Fruit fly (Drosophila melanogaster): ENCODE results near the gene eff.

Gene eff

DNA sequence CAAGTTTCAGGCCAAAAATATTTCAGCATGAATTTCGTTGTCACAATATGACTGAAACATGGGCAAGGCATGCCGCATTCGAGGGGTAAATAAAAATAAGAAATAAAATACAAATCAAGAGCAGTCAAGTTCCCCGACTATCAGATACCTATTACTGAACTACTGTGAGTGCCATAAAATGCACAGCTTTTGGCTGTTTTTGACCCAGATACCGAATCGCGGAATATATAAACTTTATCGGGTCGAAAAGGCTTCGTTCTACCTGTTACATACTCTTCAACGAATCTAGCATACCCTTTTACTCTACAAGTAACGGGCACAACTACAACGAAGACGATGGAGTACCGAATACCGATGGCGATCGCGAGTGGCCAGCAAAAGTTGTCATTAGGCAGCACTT is 34.3 kb downstream of the eff start (continued):
- TF ChIP-seq stc (GFP tag; IDR thresholded peaks at IDR 0.05) = peak; percentile 79
- peak; percentile 26 for TF ChIP-seq CG16863 (GFP tag; optimal IDR thresholded peaks at IDR 0.05)
- TF ChIP-seq gcm2 (GFP tag; optimal IDR thresholded peaks at IDR 0.05) = no peak
- peak; percentile 45 to 75 for TF ChIP-seq dpn (GFP tag; optimal IDR thresholded peaks at IDR 0.05)
- peak; percentile 48 for TF ChIP-seq Oli (tag; optimal IDR thresholded peaks at IDR 0.05)
- TF ChIP-seq so (GFP tag; IDR thresholded peaks at IDR 0.05) = peak; percentile 63
- peak; percentile 80 for TF ChIP-seq CG12769 (tag; optimal IDR thresholded peaks at IDR 0.05)
- TF ChIP-seq CG5953 (GFP tag; IDR thresholded peaks at IDR 0.05) = peak; percentile 73
- TF ChIP-seq CG5180 (GFP tag; optimal IDR thresholded peaks at IDR 0.05) = peak; percentile 20
- TF ChIP-seq ap (GFP tag; IDR thresholded peaks at IDR 0.05) = peak; percentile 73
- TF ChIP-seq hb (GFP tag; IDR thresholded peaks at IDR 0.05; ENCODE audit: partially characterized antibody) = peak; percentile 74; the same call in 2 of the 3 replicates
- TF ChIP-seq insv (GFP tag; optimal IDR thresholded peaks at IDR 0.05) = no peak
- TF ChIP-seq CG2199 (GFP tag; IDR thresholded peaks at IDR 0.05) = no peak
- no peak for TF ChIP-seq Nf-YB (GFP tag; optimal IDR thresholded peaks at IDR 0.05)
- TF ChIP-seq Side (GFP tag; optimal IDR thresholded peaks at IDR 0.05) = no peak
- TF ChIP-seq pb (GFP tag; optimal IDR thresholded peaks at IDR 0.05) = peak; percentile 13
- no peak for TF ChIP-seq Dip2 (GFP tag; IDR thresholded peaks at IDR 0.05)
- no peak for TF ChIP-seq CG12744 (GFP tag; optimal IDR thresholded peaks at IDR 0.05)
- peak; percentile 11 for TF ChIP-seq CG4854 (GFP tag; optimal IDR thresholded peaks at IDR 0.05)
- TF ChIP-seq chn (GFP tag; optimal IDR thresholded peaks at IDR 0.05) = no peak
- TF ChIP-seq ro (GFP tag; IDR thresholded peaks at IDR 0.05) = no peak
- no peak for TF ChIP-seq B-H2 (GFP tag; optimal IDR thresholded peaks at IDR 0.05)
- peak; percentile 6 for TF ChIP-seq Asciz (GFP tag; optimal IDR thresholded peaks at IDR 0.05)
- TF ChIP-seq crol (GFP tag; IDR thresholded peaks at IDR 0.05) = 0 out of 2 replicates have a peak, but pooled peaks have one; percentile 17
- 0 out of 3 replicates have a peak, but pooled peaks have one; percentile 51 for TF ChIP-seq H15 (GFP tag; IDR thresholded peaks at IDR 0.05)
- no peak for TF ChIP-seq Elba2 (GFP tag; optimal IDR thresholded peaks at IDR 0.05)
- TF ChIP-seq corto (GFP tag; optimal IDR thresholded peaks at IDR 0.05) = no peak
- no peak for TF ChIP-seq CG16815 (GFP tag; optimal IDR thresholded peaks at IDR 0.05)
- peak; percentile 66; the same call in 1 of the 2 replicates for TF ChIP-seq rib (GFP tag; IDR thresholded peaks at IDR 0.05)
- TF ChIP-seq CG10267 (tag; optimal IDR thresholded peaks at IDR 0.05) = no peak
- TF ChIP-seq Camta (GFP tag; optimal IDR thresholded peaks at IDR 0.05) = peak; percentile 31
- TF ChIP-seq CG32532 (GFP tag; IDR thresholded peaks at IDR 0.05) = peak; percentile 83
- TF ChIP-seq CG6813 (GFP tag; optimal IDR thresholded peaks at IDR 0.05) = peak; percentile 4
- TF ChIP-seq sr (GFP tag; IDR thresholded peaks at IDR 0.05) = peak; percentile 39; the same call in 1 of the 3 replicates
- TF ChIP-seq CG11723 (GFP tag; optimal IDR thresholded peaks at IDR 0.05) = no peak
- no peak for TF ChIP-seq oc (tag; optimal IDR thresholded peaks at IDR 0.05)
- peak; percentile 51 for TF ChIP-seq CG1603 (tag; optimal IDR thresholded peaks at IDR 0.05)
- peak; percentile 76 for TF ChIP-seq mam (GFP tag; optimal IDR thresholded peaks at IDR 0.05)
- TF ChIP-seq CG2678 (tag; optimal IDR thresholded peaks at IDR 0.05) = peak; percentile 68
- TF ChIP-seq chif (GFP tag; optimal IDR thresholded peaks at IDR 0.05) = peak; percentile 43 to 46
- peak; percentile 30 for TF ChIP-seq az2 (GFP tag; optimal IDR thresholded peaks at IDR 0.05)
- peak; percentile 68 for TF ChIP-seq gro (GFP tag; optimal IDR thresholded peaks at IDR 0.05)
- peak; percentile 67 for TF ChIP-seq CG17328 (GFP tag; IDR thresholded peaks at IDR 0.05)
- peak; percentile 8 for TF ChIP-seq Sry-δ (GFP tag; optimal IDR thresholded peaks at IDR 0.05)
- peak; percentile 89 for TF ChIP-seq Rfx (GFP tag; IDR thresholded peaks at IDR 0.05)
- peak; percentile 53; the same call in 1 of the 3 replicates for TF ChIP-seq CG3726 (GFP tag; IDR thresholded peaks at IDR 0.05)
- TF ChIP-seq tx (GFP tag; optimal IDR thresholded peaks at IDR 0.05) = peak; percentile 53
- TF ChIP-seq CG2120 (GFP tag; optimal IDR thresholded peaks at IDR 0.05) = peak; percentile 78
- TF ChIP-seq sd (tag; optimal IDR thresholded peaks at IDR 0.05) = peak; percentile 89
- TF ChIP-seq Taf1 (GFP tag; IDR thresholded peaks at IDR 0.05) = 0 out of 2 replicates have a peak, but pooled peaks have one; percentile 56
- TF ChIP-seq sob (GFP tag; IDR thresholded peaks at IDR 0.05) = peak; percentile 72
- TF ChIP-seq Dbx (GFP tag; IDR thresholded peaks at IDR 0.05) = peak; percentile 84

Data from whole organism, embryonic.